Fruit fly (Drosophila melanogaster) whole organism, embryonic: ENCODE measurements around the gene nod.
A peak's percentile ranks its signal among the peaks of the same experiment; 100 is the strongest.

Experiments used
- B-H2 ChIP-seq: fragments of 200-800 bp; sonication (Bioruptor generic); optimal IDR thresholded peaks from 2 replicates; lab custom pipeline; 2018; ENCODE audit warnings: missing biosample characterization, mild to moderate bottlenecking, missing genetic modification characterization
- BtbVII ChIP-seq: fragments of 200-800 bp; sonication (Bioruptor generic); optimal IDR thresholded peaks from 3 replicates; lab custom pipeline; 2017; ENCODE audit warnings: missing biosample characterization, mild to moderate bottlenecking, missing genetic modification characterization
- CG10462 ChIP-seq: fragments of 200-800 bp; sonication (Bioruptor generic); optimal IDR thresholded peaks from 2 replicates; lab custom pipeline; 2016; ENCODE audit warnings: missing biosample characterization, missing genetic modification characterization
- CG11723 ChIP-seq: fragments of 200-800 bp; sonication (Bioruptor generic); optimal IDR thresholded peaks from 2 replicates; lab custom pipeline; 2017; ENCODE audit warnings: missing biosample characterization, mild to moderate bottlenecking, missing genetic modification characterization
- CG12391 ChIP-seq: fragments of 200-800 bp; sonication (Bioruptor generic); optimal IDR thresholded peaks from 3 replicates; lab custom pipeline; 2018; ENCODE audit warnings: missing biosample characterization, mild to moderate bottlenecking, missing genetic modification characterization, moderate library complexity
- CG14050 ChIP-seq: fragments of 200-800 bp; sonication (Bioruptor generic); IDR thresholded peaks from 3 replicates; pipeline ENCODE4 v1.3.6; 2022; ENCODE audit warnings: missing biosample characterization, missing genetic modification characterization
- CG16863 ChIP-seq: fragments of 200-800 bp; sonication (Bioruptor generic); optimal IDR thresholded peaks from 3 replicates; lab custom pipeline; 2016; ENCODE audit warnings: missing biosample characterization, missing genetic modification characterization
- CG2116 ChIP-seq: fragments of 200-800 bp; sonication (Bioruptor generic); optimal IDR thresholded peaks from 3 replicates; lab custom pipeline; 2018; ENCODE audit warnings: missing biosample characterization, mild to moderate bottlenecking, missing genetic modification characterization
- CG2120 ChIP-seq: fragments of 200-800 bp; sonication (Bioruptor generic); optimal IDR thresholded peaks from 3 replicates; lab custom pipeline; 2016; ENCODE audit warnings: missing biosample characterization, missing genetic modification characterization
- CG34224 ChIP-seq: fragments of 200-800 bp; sonication (Bioruptor generic); IDR thresholded peaks from 3 replicates; pipeline ENCODE4 v1.3.6; 2022; ENCODE audit warnings: missing biosample characterization, missing genetic modification characterization; ENCODE audit not compliant: partially characterized antibody
- CG3838 ChIP-seq: fragments of 200-800 bp; sonication (Bioruptor generic); optimal IDR thresholded peaks from 3 replicates; lab custom pipeline; 2016; ENCODE audit warnings: missing biosample characterization, missing genetic modification characterization
- CG3847 ChIP-seq: fragments of 200-800 bp; sonication (Bioruptor generic); IDR thresholded peaks from 2 replicates; pipeline ENCODE4 v1.3.6; 2022; ENCODE audit warnings: missing biosample characterization, missing genetic modification characterization
- CG5953 ChIP-seq: fragments of 200-800 bp; sonication (Bioruptor generic); IDR thresholded peaks from 2 replicates; pipeline ENCODE4 v1.3.6; 2022; ENCODE audit warnings: missing biosample characterization, missing genetic modification characterization
- CG7372 ChIP-seq: fragments of 200-800 bp; sonication (Bioruptor generic); IDR thresholded peaks from 2 replicates; pipeline ENCODE4 v1.3.6; 2022; ENCODE audit warnings: missing biosample characterization, missing genetic modification characterization
- Doc3 ChIP-seq: fragments of 200-800 bp; sonication (Bioruptor generic); IDR thresholded peaks from 3 replicates; pipeline ENCODE4 v1.3.6; 2022; ENCODE audit warnings: missing biosample characterization, missing genetic modification characterization; ENCODE audit not compliant: partially characterized antibody
- Dp ChIP-seq: fragments of 200-800 bp; sonication (Bioruptor generic); optimal IDR thresholded peaks from 2 replicates; lab custom pipeline; 2018; ENCODE audit warnings: missing biosample characterization, mild to moderate bottlenecking, missing genetic modification characterization, moderate library complexity
- Fer3 ChIP-seq: fragments of 200-800 bp; sonication (Bioruptor generic); optimal IDR thresholded peaks from 2 replicates; lab custom pipeline; 2018; ENCODE audit warnings: missing biosample characterization, mild to moderate bottlenecking, missing genetic modification characterization, moderate library complexity
- HmgZ ChIP-seq: fragments of 200-800 bp; sonication (Bioruptor generic); optimal IDR thresholded peaks from 2 replicates; lab custom pipeline; 2018; ENCODE audit warnings: missing biosample characterization, mild to moderate bottlenecking, missing genetic modification characterization
- Hr78 ChIP-seq, 2 experiments: fragments of 200-800 bp in 1 of 2; fragments of >200 bp in 1 of 2; sonication (Bioruptor generic) in 1 of 2; optimal IDR thresholded peaks; 2 replicates each; lab custom pipeline; 2017 to 2019; ENCODE audit warnings: missing biosample characterization in 2 of 2, missing genetic modification characterization in 2 of 2, mild to moderate bottlenecking in 1 of 2, moderate library complexity in 1 of 2
- Jarid2 ChIP-seq: fragments of 200-800 bp; sonication (Bioruptor generic); optimal IDR thresholded peaks from 3 replicates; lab custom pipeline; 2017; ENCODE audit warnings: mild to moderate bottlenecking, missing biosample characterization, missing genetic modification reagents, missing genetic modification characterization
- Lpt ChIP-seq: fragments of >200 bp; optimal IDR thresholded peaks from 2 replicates; lab custom pipeline; 2018; ENCODE audit warnings: missing biosample characterization, missing genetic modification characterization
- MTF-1 ChIP-seq: fragments of 200-800 bp; sonication (Bioruptor generic); optimal IDR thresholded peaks from 2 replicates; lab custom pipeline; 2018; ENCODE audit warnings: missing biosample characterization, mild to moderate bottlenecking, missing genetic modification characterization, borderline replicate concordance
- Mes4 ChIP-seq: fragments of 200-800 bp; sonication (Bioruptor generic); optimal IDR thresholded peaks from 2 replicates; lab custom pipeline; 2016; ENCODE audit warnings: missing biosample characterization, missing genetic modification characterization
- Poxn ChIP-seq: fragments of 200-800 bp; sonication (Bioruptor generic); IDR thresholded peaks from 2 replicates; pipeline ENCODE4 v1.3.6; 2022; ENCODE audit warnings: missing biosample characterization, missing genetic modification characterization
- Rfx ChIP-seq: fragments of 200-800 bp; sonication (Bioruptor generic); IDR thresholded peaks from 2 replicates; pipeline ENCODE4 v1.3.6; 2022; ENCODE audit warnings: missing biosample characterization, missing genetic modification characterization
- Sry-β ChIP-seq: fragments of 200-800 bp; sonication (Bioruptor generic); optimal IDR thresholded peaks from 2 replicates; lab custom pipeline; 2018; ENCODE audit warnings: missing biosample characterization, mild to moderate bottlenecking, missing genetic modification characterization, moderate library complexity
- abd-A ChIP-seq: fragments of 200-800 bp; sonication (Bioruptor generic); optimal IDR thresholded peaks from 3 replicates; lab custom pipeline; 2019; ENCODE audit warnings: missing biosample characterization, mild to moderate bottlenecking, missing genetic modification characterization, moderate library complexity
- bbx ChIP-seq: fragments of 200-800 bp; sonication (Bioruptor generic); IDR thresholded peaks from 2 replicates; pipeline ENCODE4 v1.3.6; 2022; ENCODE audit warnings: missing biosample characterization, missing genetic modification characterization; ENCODE audit not compliant: partially characterized antibody
- bigmax ChIP-seq: fragments of 200-800 bp; sonication (Bioruptor generic); optimal IDR thresholded peaks from 2 replicates; lab custom pipeline; 2018; ENCODE audit warnings: missing biosample characterization, mild to moderate bottlenecking, missing genetic modification characterization
- br ChIP-seq: fragments of >200 bp; optimal IDR thresholded peaks from 2 replicates; lab custom pipeline; 2017
- cas ChIP-seq: fragments of 200-800 bp; sonication (Bioruptor generic); IDR thresholded peaks from 2 replicates; pipeline ENCODE4 v1.3.6; 2022; ENCODE audit warnings: missing biosample characterization, missing genetic modification characterization
- chinmo ChIP-seq: fragments of 200-800 bp; sonication (Bioruptor generic); IDR thresholded peaks from 4 replicates; pipeline ENCODE4 v1.3.6; 2022; ENCODE audit warnings: missing biosample characterization, missing genetic modification characterization; ENCODE audit not compliant: partially characterized antibody
- ci ChIP-seq: fragments of 200-800 bp; sonication (Bioruptor generic); IDR thresholded peaks from 3 replicates; pipeline ENCODE4 v1.3.6; 2022; ENCODE audit warnings: missing biosample characterization, missing genetic modification characterization
- corto ChIP-seq: fragments of 200-800 bp; sonication (Bioruptor generic); optimal IDR thresholded peaks from 2 replicates; lab custom pipeline; 2016; ENCODE audit warnings: missing biosample characterization, mild to moderate bottlenecking, missing genetic modification characterization, moderate library complexity
- exex ChIP-seq: fragments of 200-800 bp; sonication (Bioruptor generic); optimal IDR thresholded peaks from 4 replicates; lab custom pipeline; 2018; ENCODE audit warnings: missing biosample characterization, mild to moderate bottlenecking, missing genetic modification characterization, moderate library complexity
- gsb ChIP-seq: fragments of 200-800 bp; sonication (Bioruptor generic); IDR thresholded peaks from 2 replicates; pipeline ENCODE4 v1.3.6; 2022; ENCODE audit warnings: missing biosample characterization, missing genetic modification characterization
- gsb-n ChIP-seq: fragments of 200-800 bp; sonication (Bioruptor generic); optimal IDR thresholded peaks from 3 replicates; lab custom pipeline; 2018; ENCODE audit warnings: missing biosample characterization, mild to moderate bottlenecking, missing genetic modification characterization
- jigr1 ChIP-seq: fragments of 200-800 bp; sonication (Bioruptor generic); IDR thresholded peaks from 3 replicates; pipeline ENCODE4 v1.3.6; 2022; ENCODE audit warnings: missing biosample characterization, missing genetic modification characterization
- mirr ChIP-seq: fragments of 200-800 bp; sonication (Bioruptor generic); optimal IDR thresholded peaks from 3 replicates; lab custom pipeline; 2018; ENCODE audit warnings: missing biosample characterization, mild to moderate bottlenecking, missing genetic modification characterization
- nau ChIP-seq: fragments of 200-800 bp; sonication (Bioruptor generic); optimal IDR thresholded peaks from 3 replicates; lab custom pipeline; 2017; ENCODE audit warnings: missing biosample characterization, mild to moderate bottlenecking, missing genetic modification characterization, missing genetic modification reagents
- nmo ChIP-seq: fragments of 200-800 bp; sonication (Bioruptor generic); optimal IDR thresholded peaks from 2 replicates; lab custom pipeline; 2018; ENCODE audit warnings: missing biosample characterization, mild to moderate bottlenecking, missing genetic modification characterization, moderate library complexity
- pnt ChIP-seq: fragments of 200-800 bp; sonication (Bioruptor generic); optimal IDR thresholded peaks from 3 replicates; lab custom pipeline; 2016; ENCODE audit warnings: missing biosample characterization, missing genetic modification characterization
- ro ChIP-seq: fragments of 200-800 bp; sonication (Bioruptor generic); IDR thresholded peaks from 2 replicates; pipeline ENCODE4 v1.3.6; 2022; ENCODE audit warnings: missing biosample characterization, missing genetic modification characterization
- schlank ChIP-seq: fragments of 200-800 bp; sonication (Bioruptor generic); optimal IDR thresholded peaks from 2 replicates; lab custom pipeline; 2018; ENCODE audit warnings: missing biosample characterization, mild to moderate bottlenecking, missing genetic modification characterization
- seq ChIP-seq: fragments of 200-800 bp; sonication (Bioruptor generic); IDR thresholded peaks from 2 replicates; pipeline ENCODE4 v1.3.6; 2022; ENCODE audit warnings: missing biosample characterization, missing genetic modification characterization
- tgo ChIP-seq: fragments of 200-800 bp; sonication (Bioruptor generic); IDR thresholded peaks from 3 replicates; pipeline ENCODE4 v1.3.6; 2022; ENCODE audit warnings: missing biosample characterization, missing genetic modification characterization
- wdn ChIP-seq: fragments of 200-800 bp; sonication (Bioruptor generic); IDR thresholded peaks from 2 replicates; pipeline ENCODE4 v1.3.6; 2022; ENCODE audit warnings: missing biosample characterization, missing genetic modification characterization
- z ChIP-seq: fragments of 200-800 bp; sonication (Bioruptor generic); IDR thresholded peaks from 3 replicates; pipeline ENCODE4 v1.3.6; 2022; ENCODE audit warnings: missing biosample characterization, missing genetic modification characterization
- zen2 ChIP-seq: fragments of 200-800 bp; sonication (Bioruptor generic); IDR thresholded peaks from 3 replicates; pipeline ENCODE4 v1.3.6; 2022; ENCODE audit warnings: missing biosample characterization, missing genetic modification characterization; ENCODE audit not compliant: partially characterized antibody
- zfh2 ChIP-seq: fragments of 200-800 bp; sonication (Bioruptor generic); optimal IDR thresholded peaks from 2 replicates; lab custom pipeline; 2016; ENCODE audit warnings: missing biosample characterization, missing genetic modification characterization

Gene nod

dm6 chrX:11569956-11570695 lies 10.4 kb upstream of the nod start, which contains the start of the genes Polr2A and CG11699 (continued):
- TF ChIP-seq chinmo (no peak), zfh2 (GFP tag; lab: Kevin White, UChicago) (no peak), tgo (GFP tag; lab: Robert Waterston, UW) (peak; percentile 41; the same call in 1 of the 3 replicates), mirr (GFP tag; lab: Kevin White, UChicago) (no peak), CG2116 (peak; percentile 54), schlank (tag; lab: Kevin White, UChicago) (no peak), jigr1 (no peak), CG11723 (GFP tag; lab: Kevin White, UChicago) (no peak), zen2 (GFP tag; lab: Robert Waterston, UW) (no peak), corto (no peak), cas (GFP tag; lab: Robert Waterston, UW) (no peak), BtbVII (GFP tag; lab: Kevin White, UChicago) (no peak), ro (GFP tag; lab: Robert Waterston, UW) (no peak), Rfx (GFP tag; lab: Robert Waterston, UW) (peak; percentile 41; the same call in 1 of the 2 replicates), Poxn (GFP tag; lab: Robert Waterston, UW) (no peak), pnt (GFP tag; lab: Kevin White, UChicago) (no peak), abd-A (tag; lab: Kevin White, UChicago) (no peak), Mes4 (GFP tag; lab: Kevin White, UChicago) (no peak), nmo (GFP tag; lab: Kevin White, UChicago) (peak; percentile 75), Jarid2 (peak; percentile 55), exex (tag; lab: Kevin White, UChicago) (no peak), Sry-β (GFP tag; lab: Kevin White, UChicago) (peak; percentile 95), gsb (GFP tag; lab: Robert Waterston, UW) (no peak), gsb-n (tag; lab: Kevin White, UChicago) (peak; percentile 54), CG10462 (GFP tag; lab: Kevin White, UChicago) (peak; percentile 4), bigmax (no peak), B-H2 (no peak), seq (GFP tag; lab: Robert Waterston, UW) (peak; percentile 36; the same call in 1 of the 2 replicates), z (GFP tag; lab: Robert Waterston, UW) (no peak), Doc3 (GFP tag; lab: Robert Waterston, UW) (no peak), CG14050 (GFP tag; lab: Robert Waterston, UW) (no peak), CG34224 (GFP tag; lab: Robert Waterston, UW) (no peak), Hr78 (GFP tag; optimal IDR thresholded peaks at IDR 0.05; lab: Kevin White, UChicago) (no peak), nau (GFP tag; lab: Kevin White, UChicago) (no peak), br (lab: Kevin White, UChicago) (no peak), Lpt (no peak), Dp (GFP tag; lab: Kevin White, UChicago) (peak; percentile 52), CG12391 (tag; lab: Kevin White, UChicago) (peak; percentile 66), CG16863 (GFP tag; lab: Kevin White, UChicago) (no peak), ci (no peak), CG7372 (GFP tag; lab: Robert Waterston, UW) (0 out of 2 replicates have a peak, but pooled peaks have one; percentile 19), MTF-1 (GFP tag; lab: Kevin White, UChicago) (no peak), CG5953 (GFP tag; lab: Robert Waterston, UW) (no peak), Fer3 (tag; lab: Kevin White, UChicago) (peak; percentile 17), HmgZ (tag; lab: Kevin White, UChicago) (peak; percentile 63), wdn (GFP tag; lab: Robert Waterston, UW) (no peak), CG2120 (peak; percentile 31), CG3838 (no peak), bbx (no peak; the same call in 1 of the 2 replicates), CG3847 (GFP tag; lab: Robert Waterston, UW) (peak; percentile 67)
